Worm (Caenorhabditis elegans): ENCODE results near the gene dcaf-1.

DNA sequence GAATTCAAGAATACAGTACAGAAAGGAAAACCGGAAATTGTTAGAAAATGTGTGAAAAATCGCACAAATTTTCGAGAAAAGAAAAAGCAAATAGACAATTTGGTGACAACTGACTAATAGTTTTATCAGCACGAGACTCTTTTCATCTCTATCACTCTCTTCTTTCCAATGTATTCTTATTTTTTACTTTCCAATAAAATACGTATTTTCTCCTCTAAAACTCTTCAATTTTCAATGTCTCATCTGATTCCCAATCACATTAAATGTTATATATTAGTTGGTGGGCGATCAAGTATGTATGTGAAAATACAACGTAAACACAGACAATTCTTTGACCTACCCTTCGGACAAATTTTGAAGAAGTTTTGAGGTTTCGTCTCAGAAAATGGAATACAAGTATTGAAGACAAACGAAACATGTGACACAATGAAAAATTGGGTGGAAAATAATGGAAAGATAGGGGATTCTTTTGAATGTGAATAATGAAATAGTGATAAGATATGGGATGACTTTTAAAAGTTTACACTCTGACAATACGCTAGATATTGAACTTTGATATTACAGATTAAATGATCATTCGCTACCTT, 30.8 kb upstream of the dcaf-1 start, which contains the start of gene cka-1:
- TF ChIP-seq ZK546.5 (tag; optimal IDR thresholded peaks at IDR 0.05) (no peak), egl-27 (tag; optimal IDR thresholded peaks at IDR 0.05) (no peak), ceh-28 (tag; optimal IDR thresholded peaks at IDR 0.05) (no peak), nhr-77 (tag; optimal IDR thresholded peaks at IDR 0.05) (no peak), fos-1 (tag; optimal IDR thresholded peaks at IDR 0.05) (no peak), aly-2 (tag; optimal IDR thresholded peaks at IDR 0.05) (no peak), ces-1 (GFP tag; optimal IDR thresholded peaks at IDR 0.05) (no peak), fkh-10 (GFP tag; optimal IDR thresholded peaks at IDR 0.05) (no peak), attf-4 (tag; optimal IDR thresholded peaks at IDR 0.05) (no peak), ceh-20 (GFP tag; IDR thresholded peaks at IDR 0.05) (no peak), snpc-4 (tag; optimal IDR thresholded peaks at IDR 0.05) (no peak), nhr-41 (GFP tag; IDR thresholded peaks at IDR 0.05) (no peak), zag-1 (tag; optimal IDR thresholded peaks at IDR 0.05) (no peak), lin-15B (tag; optimal IDR thresholded peaks at IDR 0.05) (no peak)
